Fruit fly (Drosophila melanogaster): ENCODE data around the gene CG43965.
A peak's percentile ranks its signal among the peaks of the same experiment; 100 is the strongest.

The CG43965 gene

dm6 chr3L:8748839-8749238, 23.3 kb upstream of the CG43965 start (continued):
- TF ChIP-seq pnt (GFP tag; optimal IDR thresholded peaks at IDR 0.05) (peak; percentile 19), CG11504 (tag; optimal IDR thresholded peaks at IDR 0.05) (peak; percentile 40), CG30403 (GFP tag; optimal IDR thresholded peaks at IDR 0.05) (peak; percentile 26), CG15073 (GFP tag; optimal IDR thresholded peaks at IDR 0.05) (no peak), lmd (GFP tag; IDR thresholded peaks at IDR 0.05) (peak; percentile 61; the same call in 1 of the 2 replicates), Awh (GFP tag; IDR thresholded peaks at IDR 0.05) (no peak), cg (GFP tag; optimal IDR thresholded peaks at IDR 0.05) (no peak), ab (GFP tag; optimal IDR thresholded peaks at IDR 0.05) (no peak), maf-S (GFP tag; optimal IDR thresholded peaks at IDR 0.05) (no peak), Dip2 (GFP tag; IDR thresholded peaks at IDR 0.05) (peak; percentile 100), Camta (GFP tag; optimal IDR thresholded peaks at IDR 0.05) (no peak), jigr1 (GFP tag; IDR thresholded peaks at IDR 0.05) (peak; percentile 65; the same call in 1 of the 3 replicates), her (GFP tag; optimal IDR thresholded peaks at IDR 0.05) (no peak), CG8924 (tag; optimal IDR thresholded peaks at IDR 0.05) (no peak), Aef1 (GFP tag; IDR thresholded peaks at IDR 0.05) (peak; percentile 47; the same call in 2 of the 3 replicates), CG11456 (GFP tag; IDR thresholded peaks at IDR 0.05) (peak; percentile 92), stwl (tag; optimal IDR thresholded peaks at IDR 0.05) (peak; percentile 65), B-H2 (GFP tag; optimal IDR thresholded peaks at IDR 0.05) (no peak), CG32532 (GFP tag; IDR thresholded peaks at IDR 0.05) (peak; percentile 79), gem (tag; optimal IDR thresholded peaks at IDR 0.05) (peak; percentile 19), CG4328 (GFP tag; optimal IDR thresholded peaks at IDR 0.05) (no peak), nmo (GFP tag; optimal IDR thresholded peaks at IDR 0.05) (peak; percentile 34), CG34376 (GFP tag; optimal IDR thresholded peaks at IDR 0.05) (no peak), CG32772 (GFP tag; IDR thresholded peaks at IDR 0.05) (peak; percentile 48; the same call in 1 of the 2 replicates), fd102C (GFP tag; optimal IDR thresholded peaks at IDR 0.05) (no peak), CG2889 (GFP tag; IDR thresholded peaks at IDR 0.05) (no peak), CG2116 (GFP tag; optimal IDR thresholded peaks at IDR 0.05) (no peak), Nf-YB (GFP tag; optimal IDR thresholded peaks at IDR 0.05) (no peak), Doc2 (GFP tag; IDR thresholded peaks at IDR 0.05) (no peak), luna (GFP tag; optimal IDR thresholded peaks at IDR 0.05) (no peak), nau (GFP tag; optimal IDR thresholded peaks at IDR 0.05) (no peak), CG31388 (GFP tag; optimal IDR thresholded peaks at IDR 0.05) (no peak), lab (GFP tag; optimal IDR thresholded peaks at IDR 0.05) (no peak), CG9932 (GFP tag; IDR thresholded peaks at IDR 0.05) (peak; percentile 74), Mrtf (GFP tag; IDR thresholded peaks at IDR 0.05) (peak; percentile 43; the same call in 2 of the 3 replicates), bcd (GFP tag; optimal IDR thresholded peaks at IDR 0.05) (peak; percentile 25), tna (GFP tag; IDR thresholded peaks at IDR 0.05; ENCODE audit: partially characterized antibody) (no peak), nerfin-2 (GFP tag; IDR thresholded peaks at IDR 0.05; ENCODE audit: partially characterized antibody) (no peak), CG4820 (GFP tag; optimal IDR thresholded peaks at IDR 0.05) (no peak), CG8290 (GFP tag; optimal IDR thresholded peaks at IDR 0.05) (peak; percentile 21), CG8290 (tag; optimal IDR thresholded peaks at IDR 0.05) (peak in 1 of 2 experiments; percentile 48), CG9817 (tag; optimal IDR thresholded peaks at IDR 0.05) (peak; percentile 51), tgo (GFP tag; IDR thresholded peaks at IDR 0.05) (no peak; the same call in 2 of the 3 replicates), Stat92E (GFP tag; optimal IDR thresholded peaks at IDR 0.05) (no peak), vnd (GFP tag; IDR thresholded peaks at IDR 0.05; ENCODE audit: partially characterized antibody) (no peak), CG2202 (tag; optimal IDR thresholded peaks at IDR 0.05) (no peak), Abd-B (GFP tag; optimal IDR thresholded peaks at IDR 0.05) (peak; percentile 7), HLH3B (GFP tag; IDR thresholded peaks at IDR 0.05) (no peak), aop (GFP tag; IDR thresholded peaks at IDR 0.05) (no peak), CG14050 (GFP tag; IDR thresholded peaks at IDR 0.05) (no peak), MBD-R2 (GFP tag; IDR thresholded peaks at IDR 0.05) (no peak), CG7372 (GFP tag; IDR thresholded peaks at IDR 0.05) (peak; percentile 49; the same call in 1 of the 2 replicates)
